Fruit fly (Drosophila melanogaster) whole organism, embryonic: Measurements from ENCODE around the gene CG12171.
A peak's percentile ranks its signal among the peaks of the same experiment; 100 is the strongest.

ENCODE experiments used
- Adf1 ChIP-seq: fragments of 200-800 bp; sonication (Bioruptor generic); IDR thresholded peaks from 2 replicates; pipeline ENCODE4 v1.3.6; 2022; ENCODE audit warnings: missing biosample characterization, missing genetic modification characterization
- Atf-2 ChIP-seq: fragments of 200-800 bp; sonication (Bioruptor generic); optimal IDR thresholded peaks from 2 replicates; lab custom pipeline; 2016; ENCODE audit warnings: missing biosample characterization, missing genetic modification characterization
- Atf3 ChIP-seq: fragments of 200-800 bp; sonication (Bioruptor generic); optimal IDR thresholded peaks from 3 replicates; lab custom pipeline; 2016; ENCODE audit warnings: missing biosample characterization, missing genetic modification characterization
- CG11085 ChIP-seq: fragments of 200-800 bp; sonication (Bioruptor generic); IDR thresholded peaks from 2 replicates; pipeline ENCODE4 v1.3.6; 2022; ENCODE audit warnings: missing biosample characterization, missing genetic modification characterization
- CG11695 ChIP-seq: fragments of 200-800 bp; sonication (Bioruptor generic); IDR thresholded peaks from 3 replicates; pipeline ENCODE4 v1.3.6; 2022; ENCODE audit warnings: missing biosample characterization, missing genetic modification characterization
- CG12104 ChIP-seq: fragments of 200-800 bp; sonication (Bioruptor generic); optimal IDR thresholded peaks from 3 replicates; lab custom pipeline; 2016; ENCODE audit warnings: missing biosample characterization, missing genetic modification characterization
- CG12299 ChIP-seq: fragments of 200-800 bp; sonication (Bioruptor generic); optimal IDR thresholded peaks from 2 replicates; lab custom pipeline; 2018; ENCODE audit warnings: missing biosample characterization, mild to moderate bottlenecking, missing genetic modification characterization
- CG12744 ChIP-seq: fragments of 200-800 bp; sonication (Bioruptor generic); optimal IDR thresholded peaks from 2 replicates; lab custom pipeline; 2016; ENCODE audit warnings: missing biosample characterization, missing genetic modification characterization
- CG13775 ChIP-seq: fragments of 200-800 bp; sonication (Bioruptor generic); optimal IDR thresholded peaks from 3 replicates; lab custom pipeline; 2017; ENCODE audit warnings: missing biosample characterization, mild to moderate bottlenecking, missing genetic modification characterization
- CG15269 ChIP-seq: fragments of 200-800 bp; sonication (Bioruptor generic); optimal IDR thresholded peaks from 2 replicates; lab custom pipeline; 2018; ENCODE audit warnings: missing biosample characterization, mild to moderate bottlenecking, missing genetic modification characterization, moderate library complexity
- CG1602 ChIP-seq: fragments of 200-800 bp; sonication (Bioruptor generic); optimal IDR thresholded peaks from 3 replicates; lab custom pipeline; 2016; ENCODE audit warnings: missing biosample characterization, missing genetic modification characterization
- CG17328 ChIP-seq: fragments of 200-800 bp; sonication (Bioruptor generic); IDR thresholded peaks from 2 replicates; pipeline ENCODE4 v1.3.6; 2022; ENCODE audit warnings: missing biosample characterization, missing genetic modification characterization
- CG17912 ChIP-seq: fragments of 200-800 bp; sonication (Bioruptor generic); optimal IDR thresholded peaks from 2 replicates; lab custom pipeline; 2018; ENCODE audit warnings: missing biosample characterization, mild to moderate bottlenecking, missing genetic modification characterization
- CG2202 ChIP-seq: fragments of 200-800 bp; sonication (Bioruptor generic); optimal IDR thresholded peaks from 2 replicates; lab custom pipeline; 2018; ENCODE audit warnings: missing biosample characterization, mild to moderate bottlenecking, missing genetic modification characterization
- CG30020 ChIP-seq: fragments of 200-800 bp; optimal IDR thresholded peaks from 2 replicates; lab custom pipeline; 2019; ENCODE audit warnings: missing biosample characterization, mild to moderate bottlenecking, missing genetic modification characterization, moderate library complexity
- CG34422 ChIP-seq: fragments of 200-800 bp; sonication (Bioruptor generic); IDR thresholded peaks from 3 replicates; pipeline ENCODE4 v1.3.6; 2022; ENCODE audit warnings: missing biosample characterization, missing genetic modification characterization
- CG4854 ChIP-seq: fragments of 200-800 bp; sonication (Bioruptor generic); optimal IDR thresholded peaks from 2 replicates; lab custom pipeline; 2016; ENCODE audit warnings: missing biosample characterization, missing genetic modification characterization, inconsistent platforms
- CG8359 ChIP-seq: fragments of 200-800 bp; sonication (Bioruptor generic); optimal IDR thresholded peaks from 2 replicates; lab custom pipeline; 2017; ENCODE audit warnings: missing biosample characterization, mild to moderate bottlenecking, missing genetic modification characterization, borderline replicate concordance
- CG8478 ChIP-seq: fragments of >200 bp; optimal IDR thresholded peaks from 2 replicates; lab custom pipeline; 2018
- CG9609 ChIP-seq: fragments of 200-800 bp; sonication (Bioruptor generic); optimal IDR thresholded peaks from 3 replicates; lab custom pipeline; 2016; ENCODE audit warnings: missing biosample characterization, missing genetic modification characterization
- CG9817 ChIP-seq: fragments of 200-800 bp; sonication (Bioruptor generic); optimal IDR thresholded peaks from 2 replicates; lab custom pipeline; 2018; ENCODE audit warnings: missing biosample characterization, mild to moderate bottlenecking, missing genetic modification characterization, moderate library complexity
- D19B ChIP-seq: fragments of 200-800 bp; sonication (Bioruptor generic); optimal IDR thresholded peaks from 2 replicates; lab custom pipeline; 2017; ENCODE audit warnings: missing biosample characterization, mild to moderate bottlenecking, missing genetic modification characterization
- Fer2 ChIP-seq: fragments of 200-800 bp; sonication (Bioruptor generic); optimal IDR thresholded peaks from 2 replicates; lab custom pipeline; 2018; ENCODE audit warnings: missing biosample characterization, mild to moderate bottlenecking, missing genetic modification characterization, moderate library complexity
- Fer3 ChIP-seq: fragments of 200-800 bp; sonication (Bioruptor generic); optimal IDR thresholded peaks from 2 replicates; lab custom pipeline; 2018; ENCODE audit warnings: missing biosample characterization, mild to moderate bottlenecking, missing genetic modification characterization, moderate library complexity
- HmgZ ChIP-seq: fragments of 200-800 bp; sonication (Bioruptor generic); optimal IDR thresholded peaks from 2 replicates; lab custom pipeline; 2018; ENCODE audit warnings: missing biosample characterization, mild to moderate bottlenecking, missing genetic modification characterization
- NC2β ChIP-seq: fragments of 200-800 bp; sonication (Bioruptor generic); optimal IDR thresholded peaks from 2 replicates; lab custom pipeline; 2016; ENCODE audit warnings: missing biosample characterization, missing genetic modification characterization
- Nf-YA ChIP-seq: fragments of 200-800 bp; sonication (Bioruptor generic); IDR thresholded peaks from 2 replicates; pipeline ENCODE4 v1.3.6; 2022; ENCODE audit warnings: missing biosample characterization, missing genetic modification characterization
- NfI ChIP-seq: fragments of 200-800 bp; sonication (Bioruptor generic); optimal IDR thresholded peaks from 3 replicates; lab custom pipeline; 2018; ENCODE audit warnings: missing biosample characterization, mild to moderate bottlenecking, missing genetic modification characterization, moderate library complexity
- Oli ChIP-seq: fragments of 200-800 bp; sonication (Bioruptor generic); optimal IDR thresholded peaks from 2 replicates; lab custom pipeline; 2018; ENCODE audit warnings: missing biosample characterization, mild to moderate bottlenecking, missing genetic modification characterization, moderate library complexity
- PHDP ChIP-seq: fragments of 200-800 bp; sonication (Bioruptor generic); optimal IDR thresholded peaks from 3 replicates; lab custom pipeline; 2018; ENCODE audit warnings: missing biosample characterization, mild to moderate bottlenecking, missing genetic modification characterization, moderate library complexity
- Sox100B ChIP-seq: fragments of 200-800 bp; sonication (Bioruptor generic); optimal IDR thresholded peaks from 3 replicates; lab custom pipeline; 2018; ENCODE audit warnings: missing biosample characterization, mild to moderate bottlenecking, missing genetic modification characterization
- Taf1 ChIP-seq: fragments of 200-800 bp; sonication (Bioruptor generic); IDR thresholded peaks from 2 replicates; pipeline ENCODE4 v1.3.6; 2022; ENCODE audit warnings: missing biosample characterization, missing genetic modification characterization
- ab ChIP-seq: fragments of 200-800 bp; sonication (Bioruptor generic); optimal IDR thresholded peaks from 2 replicates; lab custom pipeline; 2016; ENCODE audit warnings: missing biosample characterization, missing genetic modification characterization
- abd-A ChIP-seq: fragments of 200-800 bp; sonication (Bioruptor generic); optimal IDR thresholded peaks from 3 replicates; lab custom pipeline; 2019; ENCODE audit warnings: missing biosample characterization, mild to moderate bottlenecking, missing genetic modification characterization, moderate library complexity
- dati ChIP-seq: fragments of 200-800 bp; sonication (Bioruptor generic); IDR thresholded peaks from 2 replicates; pipeline ENCODE4 v1.3.6; 2022; ENCODE audit warnings: missing biosample characterization, missing genetic modification characterization
- dmrt11E ChIP-seq: fragments of 200-800 bp; sonication (Bioruptor generic); optimal IDR thresholded peaks from 3 replicates; lab custom pipeline; 2018; ENCODE audit warnings: missing biosample characterization, mild to moderate bottlenecking, missing genetic modification characterization, moderate library complexity
- fru ChIP-seq: fragments of >200 bp; optimal IDR thresholded peaks from 2 replicates; lab custom pipeline; 2017
- gce ChIP-seq: fragments of 200-800 bp; sonication (Bioruptor generic); IDR thresholded peaks from 3 replicates; pipeline ENCODE4 v1.3.6; 2022; ENCODE audit warnings: missing biosample characterization, missing genetic modification characterization
- gem ChIP-seq: fragments of 200-800 bp; sonication (Bioruptor generic); optimal IDR thresholded peaks from 2 replicates; lab custom pipeline; 2019; ENCODE audit warnings: missing biosample characterization, mild to moderate bottlenecking, missing genetic modification characterization, moderate library complexity
- her ChIP-seq: fragments of 200-800 bp; sonication (Bioruptor generic); optimal IDR thresholded peaks from 2 replicates; lab custom pipeline; 2016; ENCODE audit warnings: missing biosample characterization, missing genetic modification characterization
- kah ChIP-seq: fragments of 200-800 bp; sonication (Bioruptor generic); optimal IDR thresholded peaks from 2 replicates; lab custom pipeline; 2018; ENCODE audit warnings: missing biosample characterization, mild to moderate bottlenecking, missing genetic modification characterization
- maf-S ChIP-seq: fragments of 200-800 bp; sonication (Bioruptor generic); optimal IDR thresholded peaks from 2 replicates; lab custom pipeline; 2016; ENCODE audit warnings: missing biosample characterization, missing genetic modification characterization
- odd ChIP-seq: fragments of 200-800 bp; sonication (Bioruptor generic); optimal IDR thresholded peaks from 2 replicates; lab custom pipeline; 2017; ENCODE audit warnings: missing biosample characterization, mild to moderate bottlenecking, missing genetic modification characterization
- pan ChIP-seq, 4 experiments: fragments of >200 bp in 3 of 4; fragments of 200-800 bp in 1 of 4; sonication (Bioruptor generic) in 1 of 4; optimal IDR thresholded peaks in 3 of 4; IDR thresholded peaks in 1 of 4; 2 replicates each; pipeline versions ENCODE4 v1.3.6 to Lab custom; 2017 to 2022; ENCODE audit warnings: missing biosample characterization in 2 of 4, missing genetic modification characterization in 2 of 4, mixed read lengths in 1 of 4
- pfk ChIP-seq: fragments of 200-800 bp; sonication (Bioruptor generic); optimal IDR thresholded peaks from 2 replicates; lab custom pipeline; 2018; ENCODE audit warnings: missing biosample characterization, mild to moderate bottlenecking, missing genetic modification characterization, moderate library complexity
- sima ChIP-seq: fragments of 200-800 bp; sonication (Bioruptor generic); optimal IDR thresholded peaks from 2 replicates; lab custom pipeline; 2016; ENCODE audit warnings: missing biosample characterization, missing genetic modification characterization
- slbo ChIP-seq: fragments of 200-800 bp; sonication (Bioruptor generic); IDR thresholded peaks from 2 replicates; pipeline ENCODE4 v1.3.6; 2022; ENCODE audit warnings: missing biosample characterization, missing genetic modification characterization
- so ChIP-seq: fragments of 200-800 bp; sonication (Bioruptor generic); IDR thresholded peaks from 3 replicates; pipeline ENCODE4 v1.3.6; 2022; ENCODE audit warnings: missing biosample characterization, missing genetic modification characterization
- stwl ChIP-seq: fragments of 200-800 bp; sonication (Bioruptor generic); optimal IDR thresholded peaks from 3 replicates; lab custom pipeline; 2018; ENCODE audit warnings: missing biosample characterization, mild to moderate bottlenecking, missing genetic modification characterization, moderate library complexity
- tna ChIP-seq: fragments of 200-800 bp; sonication (Bioruptor generic); IDR thresholded peaks from 2 replicates; pipeline ENCODE4 v1.3.6; 2022; ENCODE audit warnings: missing biosample characterization, missing genetic modification characterization; ENCODE audit not compliant: partially characterized antibody

Gene CG12171

DNA sequence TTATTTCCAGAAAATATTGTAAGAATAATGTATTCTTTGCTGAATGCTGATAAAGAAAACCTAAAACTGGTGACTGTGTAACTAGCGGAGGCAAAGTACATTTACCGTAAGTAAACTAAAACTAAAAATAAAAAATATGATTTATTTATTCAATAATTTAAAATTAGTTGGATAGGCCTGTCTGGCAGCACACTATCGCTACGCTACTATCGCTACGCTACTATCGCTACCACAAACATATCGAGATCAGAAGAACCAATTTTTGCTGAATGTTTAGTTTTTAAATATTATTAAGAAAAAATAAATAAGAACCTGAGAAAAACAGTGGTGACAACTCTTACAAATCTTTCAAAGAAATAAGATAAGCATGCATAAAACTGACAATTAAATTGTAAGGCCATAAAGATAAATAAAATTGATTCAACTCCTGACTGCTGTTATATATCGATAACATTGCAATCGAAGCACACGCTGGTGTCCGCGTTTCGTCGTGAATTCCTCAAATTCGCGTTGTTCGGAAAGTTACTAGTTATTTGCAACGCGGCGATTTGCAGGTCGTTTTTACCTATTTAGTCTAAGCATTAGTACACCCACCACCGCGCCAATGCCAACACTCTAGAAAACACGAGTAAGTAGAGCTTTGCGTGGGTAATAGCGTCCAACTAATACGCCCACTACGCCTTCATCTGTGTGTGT, 26.9 kb downstream of the CG12171 start, which contains the start of gene Wdr33 (continued):
- TF ChIP-seq PHDP: no peak
- TF ChIP-seq her (GFP tag; lab: Kevin White, UChicago): peak; percentile 1
- TF ChIP-seq stwl (tag; lab: Kevin White, UChicago): peak; percentile 64
- TF ChIP-seq maf-S (GFP tag; lab: Kevin White, UChicago): no peak
- peak; percentile 0 for TF ChIP-seq Fer3 (tag; lab: Kevin White, UChicago)
- no peak for TF ChIP-seq D19B (GFP tag; lab: Kevin White, UChicago)
- no peak for TF ChIP-seq Adf1
- no peak for TF ChIP-seq CG11085 (GFP tag; lab: Robert Waterston, UW)
- no peak for TF ChIP-seq pan (optimal IDR thresholded peaks at IDR 0.05; lab: Kevin White, UChicago)
- TF ChIP-seq pan (GFP tag; optimal IDR thresholded peaks at IDR 0.05 in 1 of 2, IDR thresholded peaks at IDR 0.05 in 1 of 2): peak in 1 of 2 experiments; percentile 46
- peak; percentile 37 for TF ChIP-seq CG1602 (GFP tag; lab: Kevin White, UChicago)
- TF ChIP-seq dmrt11E (tag; lab: Kevin White, UChicago): peak; percentile 28
- TF ChIP-seq CG12744 (GFP tag; lab: Kevin White, UChicago): no peak
- no peak for TF ChIP-seq ab
- peak; percentile 69 for TF ChIP-seq CG13775 (GFP tag; lab: Kevin White, UChicago)
- TF ChIP-seq Atf-2 (GFP tag; lab: Kevin White, UChicago): no peak
- TF ChIP-seq CG15269 (tag; lab: Kevin White, UChicago): peak; percentile 37
- TF ChIP-seq so (GFP tag; lab: Robert Waterston, UW): no peak
- no peak for TF ChIP-seq kah
- no peak for TF ChIP-seq gem
- no peak for TF ChIP-seq dati (GFP tag; lab: Robert Waterston, UW)
- TF ChIP-seq slbo (GFP tag; lab: Robert Waterston, UW): peak; percentile 7; the same call in 1 of the 2 replicates
- peak; percentile 82 for TF ChIP-seq tna (GFP tag; lab: Robert Waterston, UW)
- TF ChIP-seq fru (lab: Kevin White, UChicago): no peak
- TF ChIP-seq NfI (GFP tag; lab: Kevin White, UChicago): peak; percentile 26
- TF ChIP-seq CG30020 (tag; lab: Kevin White, UChicago): peak; percentile 35
- TF ChIP-seq HmgZ (tag; lab: Kevin White, UChicago): no peak
- TF ChIP-seq CG2202 (tag; lab: Kevin White, UChicago): no peak
- TF ChIP-seq NC2β (GFP tag; lab: Kevin White, UChicago): no peak
- TF ChIP-seq gce: no peak
- TF ChIP-seq CG17912: no peak
- TF ChIP-seq Sox100B (GFP tag; lab: Kevin White, UChicago): no peak
- no peak for TF ChIP-seq Atf3 (GFP tag; lab: Kevin White, UChicago)
- TF ChIP-seq CG9817 (tag; lab: Kevin White, UChicago): peak; percentile 50
- no peak for TF ChIP-seq sima
- no peak for TF ChIP-seq CG17328
- TF ChIP-seq Nf-YA (GFP tag; lab: Robert Waterston, UW): no peak
- TF ChIP-seq CG12299 (tag; lab: Kevin White, UChicago): no peak
- TF ChIP-seq CG11695: no peak
- no peak for TF ChIP-seq CG9609 (GFP tag; lab: Kevin White, UChicago)
- no peak for TF ChIP-seq CG4854 (GFP tag; lab: Kevin White, UChicago)
- TF ChIP-seq odd: no peak
- no peak for TF ChIP-seq Taf1 (GFP tag; lab: Robert Waterston, UW)
- no peak for TF ChIP-seq CG8359
- peak; percentile 14; the same call in 1 of the 3 replicates for TF ChIP-seq CG34422 (GFP tag; lab: Robert Waterston, UW)
- no peak for TF ChIP-seq CG8478 (lab: Kevin White, UChicago)
- peak; percentile 36 for TF ChIP-seq Fer2
- no peak for TF ChIP-seq pfk (GFP tag; lab: Kevin White, UChicago)
- peak; percentile 48 for TF ChIP-seq Oli (tag; lab: Kevin White, UChicago)
- TF ChIP-seq CG12104 (GFP tag; lab: Kevin White, UChicago): peak; percentile 27
- TF ChIP-seq abd-A (tag; lab: Kevin White, UChicago): no peak
